Worm (Caenorhabditis elegans) whole organism, young adult: Measurements from ENCODE around the gene C05A2.4.

Source experiments
- B0261.1 ChIP-seq: sonication (generic microtip); optimal IDR thresholded peaks from 2 replicates; lab custom pipeline; 2016; ENCODE audit warnings: mild to moderate bottlenecking, missing genetic modification characterization, moderate library complexity, missing compliant biosample characterization
- F10E7.11 ChIP-seq: sonication (generic microtip); optimal IDR thresholded peaks from 2 replicates; lab custom pipeline; 2017; ENCODE audit warnings: mild to moderate bottlenecking, missing genetic modification characterization, moderate library complexity, missing compliant biosample characterization
- aptf-3 ChIP-seq: fragments of 200-800 bp; sonication (Bioruptor generic); IDR thresholded peaks from 2 replicates; pipeline ENCODE4 v1.3.6; 2022; ENCODE audit warnings: missing genetic modification characterization, missing compliant biosample characterization
- hrde-1 ChIP-seq: sonication (generic microtip); optimal IDR thresholded peaks from 2 replicates; lab custom pipeline; 2016; ENCODE audit warnings: missing genetic modification characterization, mild to moderate bottlenecking, missing compliant biosample characterization, moderate library complexity, missing genotype, missing genetic modification reagents, borderline replicate concordance
- lir-1 ChIP-seq: fragments of 200-800 bp; sonication (Bioruptor generic); conservative IDR thresholded peaks from 2 replicates; pipeline ENCODE4 v1.3.6; 2022; ENCODE audit warnings: missing genetic modification reagents, missing genetic modification characterization, missing compliant biosample characterization
- pbrm-1 ChIP-seq: fragments of 200-800 bp; sonication (Bioruptor generic); IDR thresholded peaks from 2 replicates; pipeline ENCODE4 v1.3.6; 2022; ENCODE audit warnings: missing genetic modification reagents, missing genetic modification characterization, missing compliant biosample characterization

- no peak for TF ChIP-seq F10E7.11 (tag; lab: Kevin White, UChicago)
- TF ChIP-seq pbrm-1 = no peak
- TF ChIP-seq B0261.1 (tag; lab: Kevin White, UChicago) = no peak
- no peak for TF ChIP-seq lir-1 (GFP tag; lab: Robert Waterston, UW)
- TF ChIP-seq hrde-1 (tag; lab: Kevin White, UChicago) = no peak
- TF ChIP-seq aptf-3 (GFP tag; lab: Robert Waterston, UW) = no peak
Observed at ce11 chrV:10675978-10676377, 19.3 kb upstream of the C05A2.4 start.
